Worm (Caenorhabditis elegans): Measurements from ENCODE around the gene C49C3.4.

- TF ChIP-seq aly-1 (tag; optimal IDR thresholded peaks at IDR 0.05) (no peak), tbx-11 (GFP tag; IDR thresholded peaks at IDR 0.05) (no peak)
Observed at ce11 chrIV:17376127-17376526, 55.5 kb downstream of the C49C3.4 start, which contains the start of gene haf-1.
